Worm (Caenorhabditis elegans) whole organism, L3 larva: ENCODE results near the gene srw-39.

ENCODE experiments used
- ZK546.5 ChIP-seq: sonication (generic microtip); optimal IDR thresholded peaks from 2 replicates; lab custom pipeline; 2017; ENCODE audit warnings: missing biosample characterization, missing genetic modification characterization
- egl-27 ChIP-seq: sonication (generic microtip); optimal IDR thresholded peaks from 4 replicates; lab custom pipeline; 2017; ENCODE audit warnings: missing biosample characterization, missing genetic modification reagents, missing genetic modification characterization
- elt-2 ChIP-seq: sonication (generic microtip); optimal IDR thresholded peaks from 2 replicates; lab custom pipeline; 2016; ENCODE audit warnings: missing genetic modification reagents, mild to moderate bottlenecking, missing genetic modification characterization, missing compliant biosample characterization
- nfya-1 ChIP-seq: sonication (generic microtip); optimal IDR thresholded peaks from 2 replicates; lab custom pipeline; 2017; ENCODE audit warnings: missing genetic modification characterization, mild to moderate bottlenecking, missing compliant biosample characterization, antibody characterized with exemption, moderate library complexity; ENCODE audit not compliant: insufficient read depth
- nhr-237 ChIP-seq: fragments of 150-350 bp; optimal IDR thresholded peaks from 2 replicates; lab custom pipeline; 2014; ENCODE audit warnings: missing biosample characterization, missing genetic modification characterization
- nhr-28 ChIP-seq: fragments of 150-350 bp; optimal IDR thresholded peaks from 2 replicates; lab custom pipeline; 2014; ENCODE audit warnings: missing biosample characterization, missing genetic modification characterization
- nhr-43 ChIP-seq: sonication (generic microtip); optimal IDR thresholded peaks from 2 replicates; lab custom pipeline; 2016; ENCODE audit warnings: mild to moderate bottlenecking, missing genetic modification characterization, missing compliant biosample characterization; ENCODE audit not compliant: poor library complexity, severe bottlenecking
- sea-2 ChIP-seq: fragments of 150-350 bp; sonication (generic microtip); optimal IDR thresholded peaks from 4 replicates; lab custom pipeline; 2014; ENCODE audit warnings: missing biosample characterization, missing genetic modification reagents, missing genetic modification characterization
- snpc-4 ChIP-seq: fragments of 150-350 bp; optimal IDR thresholded peaks from 2 replicates; lab custom pipeline; 2014; ENCODE audit warnings: missing biosample characterization, missing genetic modification characterization

ce11 chrV:20120623-20121165 is 51.1 kb downstream of the srw-39 start, which contains the start of gene ncx-1:
- TF ChIP-seq nhr-43 (tag; lab: Kevin White, UChicago) (no peak), egl-27 (tag; lab: Kevin White, UChicago) (no peak), nhr-237 (tag; lab: Kevin White, UChicago) (no peak), sea-2 (GFP tag; lab: Kevin White, UChicago) (no peak), snpc-4 (tag; lab: Kevin White, UChicago) (no peak), nfya-1 (tag; lab: Kevin White, UChicago) (no peak), ZK546.5 (tag; lab: Kevin White, UChicago) (no peak), elt-2 (tag; lab: Kevin White, UChicago) (no peak), nhr-28 (tag; lab: Kevin White, UChicago) (no peak)
